Fruit fly (Drosophila melanogaster): ENCODE measurements around the gene CG31743.

DNA sequence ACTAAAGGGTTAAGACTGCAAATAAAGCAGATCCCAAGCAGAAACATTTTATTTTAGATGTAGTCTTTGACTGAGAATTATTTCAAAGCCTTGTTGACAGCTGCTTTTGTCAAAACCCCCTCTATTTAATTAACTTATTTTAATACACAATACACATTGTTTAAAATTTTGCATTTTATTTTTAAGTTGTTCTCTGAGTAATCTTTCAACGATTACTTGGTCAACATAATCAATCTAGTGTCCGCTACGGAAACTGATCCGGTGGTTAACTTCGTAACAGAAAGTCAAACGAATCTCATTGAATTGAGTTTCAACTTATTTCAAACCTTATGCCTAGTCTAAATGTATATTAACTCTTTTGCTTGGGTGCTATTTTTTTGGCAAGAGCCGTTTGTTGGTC lies 21.1 kb downstream of the CG31743 start, which contains the start of gene CG31805:
- no peak for TF ChIP-seq CG8478 (optimal IDR thresholded peaks at IDR 0.05)
- TF ChIP-seq psq (optimal IDR thresholded peaks at IDR 0.05): no peak
- no peak for TF ChIP-seq EcR (GFP tag; optimal IDR thresholded peaks at IDR 0.05)
- no peak for TF ChIP-seq Dll (optimal IDR thresholded peaks at IDR 0.05)
- TF ChIP-seq pan (optimal IDR thresholded peaks at IDR 0.05): no peak
- no peak for TF ChIP-seq usp (GFP tag; optimal IDR thresholded peaks at IDR 0.05)

Measured in whole organism.